Worm (Caenorhabditis elegans): ENCODE measurements around the gene fkb-4.

DNA sequence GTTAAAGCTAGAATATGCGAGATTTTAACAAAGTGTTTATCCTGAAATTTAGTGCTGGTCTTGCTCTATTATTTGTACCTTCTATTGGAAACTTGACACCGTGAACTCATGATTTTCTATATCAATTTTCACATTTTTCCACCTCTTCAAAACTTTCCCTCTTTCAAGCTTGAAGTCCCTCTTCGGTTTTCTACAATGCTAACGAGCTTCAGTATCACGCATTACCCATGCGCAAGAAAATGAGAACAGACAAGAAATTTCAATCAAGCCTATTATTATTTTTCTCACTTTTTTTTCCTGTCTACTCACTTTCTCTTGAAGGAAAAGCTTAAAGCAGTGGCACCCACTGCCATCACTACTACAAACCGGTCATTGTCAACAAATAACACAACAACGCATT, 24.9 kb upstream of the fkb-4 start:
- TF ChIP-seq F13H6.1 (tag; optimal IDR thresholded peaks at IDR 0.05) (no peak), pax-1 (tag; optimal IDR thresholded peaks at IDR 0.05) (no peak), dmd-4 (tag; optimal IDR thresholded peaks at IDR 0.05; ENCODE audit: borderline replicate concordance) (no peak), fkh-10 (GFP tag; optimal IDR thresholded peaks at IDR 0.05) (no peak), pag-3 (tag; optimal IDR thresholded peaks at IDR 0.05; ENCODE audit: borderline replicate concordance) (no peak), ama-1 (optimal IDR thresholded peaks at IDR 0.05) (peak; percentile 62), nhr-11 (tag; optimal IDR thresholded peaks at IDR 0.05) (no peak), tbx-2 (tag; optimal IDR thresholded peaks at IDR 0.05) (no peak), hlh-15 (tag; optimal IDR thresholded peaks at IDR 0.05) (no peak), lim-6 (tag; optimal IDR thresholded peaks at IDR 0.05) (no peak), pha-4 (tag; optimal IDR thresholded peaks at IDR 0.05) (no peak)
